Worm (Caenorhabditis elegans): ENCODE measurements around the gene K02E10.7.
A peak's percentile ranks its signal among the peaks of the same experiment; 100 is the strongest.

K02E10.7 gene

ce11 chrX:2527877-2528276 lies 19.5 kb upstream of the K02E10.7 start (continued):
- TF ChIP-seq cebp-2 (GFP tag; IDR thresholded peaks at IDR 0.05) (0 out of 2 replicates have a peak, but pooled peaks have one; percentile 50), unc-130 (GFP tag; optimal IDR thresholded peaks at IDR 0.05) (no peak), ceh-91 (GFP tag; IDR thresholded peaks at IDR 0.05) (no peak), him-1 (tag; optimal IDR thresholded peaks at IDR 0.05) (peak; percentile 21), Y53G8AR.9 (GFP tag; conservative IDR thresholded peaks at IDR 0.05) (no peak), madf-3 (GFP tag; IDR thresholded peaks at IDR 0.05) (0 out of 2 replicates have a peak, but pooled peaks have one; percentile 65), ztf-26 (tag; optimal IDR thresholded peaks at IDR 0.05) (no peak), ceh-100 (GFP tag; IDR thresholded peaks at IDR 0.05) (no peak), madf-8 (GFP tag; conservative IDR thresholded peaks at IDR 0.05) (no peak), unc-62 (GFP tag; optimal IDR thresholded peaks at IDR 0.05) (no peak), F33H1.4 (GFP tag; IDR thresholded peaks at IDR 0.05) (no peak), ztf-28 (GFP tag; IDR thresholded peaks at IDR 0.05) (no peak), atf-7 (tag; optimal IDR thresholded peaks at IDR 0.05) (no peak), hsf-1 (GFP tag; IDR thresholded peaks at IDR 0.05) (0 out of 2 replicates have a peak, but pooled peaks have one; percentile 30), hmg-1.2 (GFP tag; IDR thresholded peaks at IDR 0.05) (peak; percentile 69), dpff-1 (tag; optimal IDR thresholded peaks at IDR 0.05) (no peak), gei-17 (GFP tag; optimal IDR thresholded peaks at IDR 0.05) (no peak), nhr-120 (GFP tag; IDR thresholded peaks at IDR 0.05) (0 out of 2 replicates have a peak, but pooled peaks have one; percentile 16), lsy-27 (tag; optimal IDR thresholded peaks at IDR 0.05; ENCODE audit: borderline replicate concordance, insufficient read depth) (no peak), ztf-18 (tag; optimal IDR thresholded peaks at IDR 0.05) (peak; percentile 57), sptf-2 (GFP tag; optimal IDR thresholded peaks at IDR 0.05) (no peak), F57A8.1 (GFP tag; optimal IDR thresholded peaks at IDR 0.05) (no peak), F39B2.1 (GFP tag; IDR thresholded peaks at IDR 0.05) (no peak), lin-40 (tag; optimal IDR thresholded peaks at IDR 0.05) (peak; percentile 33), nfya-2 (GFP tag; IDR thresholded peaks at IDR 0.05) (no peak), snpc-4 (GFP tag; optimal IDR thresholded peaks at IDR 0.05) (peak; percentile 58), snpc-4 (tag; optimal IDR thresholded peaks at IDR 0.05) (peak in 2 of 4 experiments; percentile 45 to 63), cebp-1 (GFP tag; IDR thresholded peaks at IDR 0.05) (no peak), cebp-1 (tag; optimal IDR thresholded peaks at IDR 0.05) (peak; percentile 56), Y56A3A.18 (GFP tag; IDR thresholded peaks at IDR 0.05) (peak; percentile 19; the same call in 1 of the 2 replicates), lag-1 (GFP tag; IDR thresholded peaks at IDR 0.05) (no peak), B0336.3 (GFP tag; IDR thresholded peaks at IDR 0.05) (peak; percentile 33; the same call in 1 of the 2 replicates), snpc-1.3 (tag; optimal IDR thresholded peaks at IDR 0.05; ENCODE audit: insufficient read depth) (peak; percentile 31), tbp1 (GFP tag; optimal IDR thresholded peaks at IDR 0.05) (peak; percentile 93), rec-8 (tag; optimal IDR thresholded peaks at IDR 0.05) (peak; percentile 30 to 67), ccch-3 (GFP tag; optimal IDR thresholded peaks at IDR 0.05) (no peak), B0035.1 (tag; optimal IDR thresholded peaks at IDR 0.05) (peak; percentile 3), rcor-1 (GFP tag; IDR thresholded peaks at IDR 0.05) (0 out of 2 replicates have a peak, but pooled peaks have one; percentile 36), athp-1 (tag; optimal IDR thresholded peaks at IDR 0.05) (no peak), ceh-27 (GFP tag; optimal IDR thresholded peaks at IDR 0.05) (no peak), mxl-1 (tag; optimal IDR thresholded peaks at IDR 0.05) (peak; percentile 25), attf-6 (GFP tag; IDR thresholded peaks at IDR 0.05) (0 out of 2 replicates have a peak, but pooled peaks have one; percentile 26), aptf-2 (GFP tag; conservative IDR thresholded peaks at IDR 0.05) (no peak), hlh-26 (GFP tag; conservative IDR thresholded peaks at IDR 0.05) (no peak), dox-1 (GFP tag; IDR thresholded peaks at IDR 0.05) (peak; percentile 81), nfyb-1 (GFP tag; IDR thresholded peaks at IDR 0.05) (peak; percentile 81), nhr-27 (tag; optimal IDR thresholded peaks at IDR 0.05) (no peak), attf-3 (GFP tag; conservative IDR thresholded peaks at IDR 0.05) (no peak)
